Worm (Caenorhabditis elegans): Measurements from ENCODE around the gene C26B2.2.
A peak's percentile ranks its signal among the peaks of the same experiment; 100 is the strongest.

The C26B2.2 gene

ce11 chrIV:8016694-8017093, 5.2 kb downstream of the C26B2.2 start, which contains the start of gene elpc-4:
Gene elpc-4, plus strand, starts transcription at chrIV:8016994.
- no peak for TF ChIP-seq mdl-1 (tag; optimal IDR thresholded peaks at IDR 0.05)
- no peak for TF ChIP-seq ZK546.5 (tag; optimal IDR thresholded peaks at IDR 0.05)
- TF ChIP-seq ztf-4 (tag; optimal IDR thresholded peaks at IDR 0.05) = no peak
- no peak for TF ChIP-seq daf-12 (tag; optimal IDR thresholded peaks at IDR 0.05)
- no peak for TF ChIP-seq ceh-28 (tag; optimal IDR thresholded peaks at IDR 0.05)
- TF ChIP-seq nhr-67 (tag; optimal IDR thresholded peaks at IDR 0.05) = no peak
- no peak for TF ChIP-seq nhr-77 (tag; optimal IDR thresholded peaks at IDR 0.05)
- TF ChIP-seq lin-15B (tag; optimal IDR thresholded peaks at IDR 0.05) = no peak
- no peak for TF ChIP-seq nfya-1 (tag; optimal IDR thresholded peaks at IDR 0.05; ENCODE audit: insufficient read depth)
- TF ChIP-seq nhr-23 (tag; optimal IDR thresholded peaks at IDR 0.05) = no peak
- TF ChIP-seq eor-1 (tag; optimal IDR thresholded peaks at IDR 0.05) = no peak
- no peak for TF ChIP-seq ztf-11 (tag; optimal IDR thresholded peaks at IDR 0.05)
- no peak for TF ChIP-seq snpc-4 (tag; optimal IDR thresholded peaks at IDR 0.05)

ce11 chrIV:8015726-8016312, 6.1 kb downstream of the C26B2.2 start, which contains the start of gene C26B2.7:
Gene C26B2.7, plus strand, starts transcription at chrIV:8016274.
- TF ChIP-seq lsy-12 (tag; optimal IDR thresholded peaks at IDR 0.05) = peak; percentile 44
- peak; percentile 19 for TF ChIP-seq nhr-23 (tag; optimal IDR thresholded peaks at IDR 0.05)
- peak; percentile 20 for TF ChIP-seq snpc-4 (tag; optimal IDR thresholded peaks at IDR 0.05)
- TF ChIP-seq ceh-82 (tag; optimal IDR thresholded peaks at IDR 0.05) = peak; percentile 36
- TF ChIP-seq lin-15B (tag; optimal IDR thresholded peaks at IDR 0.05) = peak; percentile 52
- peak; percentile 87 for TF ChIP-seq R02D3.7 (tag; optimal IDR thresholded peaks at IDR 0.05)
- peak; percentile 31 for TF ChIP-seq elt-2 (tag; optimal IDR thresholded peaks at IDR 0.05)
- peak; percentile 55 for TF ChIP-seq nfya-1 (tag; optimal IDR thresholded peaks at IDR 0.05; ENCODE audit: insufficient read depth)
- TF ChIP-seq hmg-11 (tag; optimal IDR thresholded peaks at IDR 0.05) = peak; percentile 37
- TF ChIP-seq nhr-43 (tag; optimal IDR thresholded peaks at IDR 0.05; ENCODE audit: poor library complexity, severe bottlenecking) = peak; percentile 80
- peak; percentile 74 for TF ChIP-seq pha-4 (tag; optimal IDR thresholded peaks at IDR 0.05)
- TF ChIP-seq jun-1 (tag; optimal IDR thresholded peaks at IDR 0.05) = peak; percentile 29

- TF ChIP-seq unc-39 (tag; optimal IDR thresholded peaks at IDR 0.05) = no peak
- TF ChIP-seq egl-27 (tag; optimal IDR thresholded peaks at IDR 0.05) = no peak
- TF ChIP-seq ceh-9 (tag; optimal IDR thresholded peaks at IDR 0.05) = no peak
- no peak for TF ChIP-seq elt-1 (tag; optimal IDR thresholded peaks at IDR 0.05)
- TF ChIP-seq elt-3 (tag; optimal IDR thresholded peaks at IDR 0.05) = no peak
- TF ChIP-seq ceh-82 (tag; optimal IDR thresholded peaks at IDR 0.05) = no peak
- TF ChIP-seq ama-1 (optimal IDR thresholded peaks at IDR 0.05) = no peak
- TF ChIP-seq pqm-1 (tag; optimal IDR thresholded peaks at IDR 0.05) = no peak
- no peak for TF ChIP-seq ztf-11 (tag; optimal IDR thresholded peaks at IDR 0.05)
- no peak for TF ChIP-seq lin-15B (tag; optimal IDR thresholded peaks at IDR 0.05)
- TF ChIP-seq ceh-16 (tag; optimal IDR thresholded peaks at IDR 0.05) = no peak
- TF ChIP-seq aly-2 (tag; optimal IDR thresholded peaks at IDR 0.05) = no peak
- TF ChIP-seq nhr-237 (tag; optimal IDR thresholded peaks at IDR 0.05) = no peak
- TF ChIP-seq ztf-4 (tag; optimal IDR thresholded peaks at IDR 0.05) = no peak
- TF ChIP-seq nhr-77 (tag; optimal IDR thresholded peaks at IDR 0.05) = no peak
- no peak for TF ChIP-seq unc-62 (GFP tag; optimal IDR thresholded peaks at IDR 0.05)
- no peak for TF ChIP-seq nhr-76 (tag; optimal IDR thresholded peaks at IDR 0.05)
- TF ChIP-seq mml-1 (tag; optimal IDR thresholded peaks at IDR 0.05) = no peak
- no peak for TF ChIP-seq fos-1 (tag; optimal IDR thresholded peaks at IDR 0.05)
These were observed 8.1 kb downstream of the C26B2.2 start, which contains the start of gene C26B2.8 for ce11 chrIV:8013849-8014248. Gene C26B2.8, plus strand, starts transcription at chrIV:8014149.

ce11 chrIV:8012330-8012729, 9.6 kb downstream of the C26B2.2 start, which contains the start of gene Y42H9B.3:
Gene Y42H9B.3, minus strand, starts transcription at chrIV:8012430.
- TF ChIP-seq egl-5 (tag; optimal IDR thresholded peaks at IDR 0.05) (no peak), elt-2 (tag; optimal IDR thresholded peaks at IDR 0.05) (no peak), R02D3.7 (tag; optimal IDR thresholded peaks at IDR 0.05) (no peak), nhr-12 (tag; optimal IDR thresholded peaks at IDR 0.05) (no peak), nhr-28 (tag; optimal IDR thresholded peaks at IDR 0.05) (no peak), hmg-11 (tag; optimal IDR thresholded peaks at IDR 0.05) (no peak)
